Worm (Caenorhabditis elegans) whole organism, dauer: ENCODE data around the gene tpan-1.

Experiments used
- unc-62 ChIP-seq: sonication (generic microtip); optimal IDR thresholded peaks from 2 replicates; lab custom pipeline; 2017; ENCODE audit warnings: missing biosample characterization, missing genetic modification reagents, missing genetic modification characterization

The tpan-1 gene

ce11 chrV:20771702-20772101 is 17.6 kb upstream of the tpan-1 start:
- TF ChIP-seq unc-62 (GFP tag; lab: Kevin White, UChicago): no peak

- TF ChIP-seq unc-62 (GFP tag; lab: Kevin White, UChicago): no peak
Observed at ce11 chrV:20773647-20774046, 15.7 kb upstream of the tpan-1 start, which contains the start of gene F38A6.5. Gene F38A6.5 (minus strand): TSS chrV:20773747.

ce11 chrV:20775269-20775668 is 14.0 kb upstream of the tpan-1 start, which contains the start of gene F38A6.4:
Gene F38A6.4 (minus strand): TSS chrV:20775369.
- TF ChIP-seq unc-62 (GFP tag; lab: Kevin White, UChicago): no peak

ce11 chrV:20776761-20777160 is 12.5 kb upstream of the tpan-1 start:
- TF ChIP-seq unc-62 (GFP tag; lab: Kevin White, UChicago): no peak

ce11 chrV:20778257-20778697 is 11.0 kb upstream of the tpan-1 start:
- TF ChIP-seq unc-62 (GFP tag; lab: Kevin White, UChicago): no peak

- TF ChIP-seq unc-62 (GFP tag; lab: Kevin White, UChicago): no peak
Observed at ce11 chrV:20778886-20779285, 10.4 kb upstream of the tpan-1 start.

ce11 chrV:20779707-20780346 is 9.5 kb upstream of the tpan-1 start:
- no peak for TF ChIP-seq unc-62 (GFP tag; lab: Kevin White, UChicago)

- no peak for TF ChIP-seq unc-62 (GFP tag; lab: Kevin White, UChicago)
Observed at ce11 chrV:20780400-20780799, 8.9 kb upstream of the tpan-1 start, which contains the start of gene hif-1. Gene hif-1 (plus strand): TSS chrV:20780407.

ce11 chrV:20781346-20781952 is 7.9 kb upstream of the tpan-1 start:
- TF ChIP-seq unc-62 (GFP tag; lab: Kevin White, UChicago): no peak

ce11 chrV:20782188-20782587 is 7.1 kb upstream of the tpan-1 start:
- TF ChIP-seq unc-62 (GFP tag; lab: Kevin White, UChicago): no peak

- TF ChIP-seq unc-62 (GFP tag; lab: Kevin White, UChicago): no peak
Observed at ce11 chrV:20783642-20784041, 5.7 kb upstream of the tpan-1 start.

- TF ChIP-seq unc-62 (GFP tag; lab: Kevin White, UChicago): no peak
Observed at ce11 chrV:20785050-20785847, 4.1 kb upstream of the tpan-1 start.

- TF ChIP-seq unc-62 (GFP tag; lab: Kevin White, UChicago): no peak
Observed at ce11 chrV:20785848-20786225, 3.5 kb upstream of the tpan-1 start.

ce11 chrV:20790011-20790410 is 709 bp downstream of the tpan-1 start, which contains the start of gene Y44A6D.1:
Gene Y44A6D.1 (minus strand): TSS chrV:20790033.
- no peak for TF ChIP-seq unc-62 (GFP tag; lab: Kevin White, UChicago)

- no peak for TF ChIP-seq unc-62 (GFP tag; lab: Kevin White, UChicago)
Observed at ce11 chrV:20790616-20791015, 1.3 kb downstream of the tpan-1 start.

- TF ChIP-seq unc-62 (GFP tag; lab: Kevin White, UChicago): no peak
Observed at ce11 chrV:20792371-20792890, 3.1 kb downstream of the tpan-1 start, which contains the start of gene Y44A6D.3. Gene Y44A6D.3 (minus strand): TSS chrV:20792421.
